Worm (Caenorhabditis elegans) whole organism, L4/young adult: ENCODE measurements around the gene rpc-25.

Experiments used
- W03F9.2 ChIP-seq: fragments of 150-350 bp; optimal IDR thresholded peaks from 2 replicates; lab custom pipeline; 2014; ENCODE audit warnings: missing biosample characterization, missing genetic modification characterization
- dao-5 ChIP-seq: sonication (generic microtip); optimal IDR thresholded peaks from 2 replicates; lab custom pipeline; 2016; ENCODE audit warnings: missing genotype, missing genetic modification characterization, moderate library complexity, missing compliant biosample characterization
- him-1 ChIP-seq: sonication (generic microtip); optimal IDR thresholded peaks from 2 replicates; lab custom pipeline; 2016; ENCODE audit warnings: missing genotype, missing genetic modification reagents, missing genetic modification characterization, missing compliant biosample characterization

The rpc-25 gene

ce11 chrV:10179235-10179634 is 27.2 kb downstream of the rpc-25 start, which contains the start of gene cul-5:
Gene cul-5 (plus strand): TSS chrV:10179535.
- no peak for TF ChIP-seq dao-5 (tag; lab: Kevin White, UChicago)
- no peak for TF ChIP-seq W03F9.2 (tag; lab: Kevin White, UChicago)
- TF ChIP-seq him-1 (tag; lab: Kevin White, UChicago): no peak

DNA sequence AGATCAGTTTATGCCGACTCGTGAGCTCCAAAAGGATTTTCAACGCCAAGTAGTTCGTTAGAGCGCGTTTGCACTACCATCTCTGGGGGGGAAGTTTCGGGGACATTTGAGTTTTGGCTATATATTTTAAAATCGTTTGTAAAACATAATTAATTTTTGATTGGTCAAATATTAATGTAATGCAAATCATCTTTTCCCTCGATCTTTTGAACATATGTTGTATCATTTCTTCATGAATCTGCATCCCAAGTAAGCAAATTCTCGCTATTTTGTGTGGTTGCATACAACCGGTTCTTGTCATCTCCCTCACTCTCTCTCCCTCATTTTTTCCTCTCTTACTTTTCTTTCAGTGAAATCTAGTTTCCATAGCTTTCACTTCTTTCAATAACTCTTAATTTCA is 28.2 kb downstream of the rpc-25 start:
- TF ChIP-seq W03F9.2 (tag; lab: Kevin White, UChicago) (peak; percentile 55), him-1 (tag; lab: Kevin White, UChicago) (peak; percentile 40), dao-5 (tag; lab: Kevin White, UChicago) (no peak)

ce11 chrV:10174632-10175075 is 31.7 kb downstream of the rpc-25 start:
- TF ChIP-seq dao-5 (tag; lab: Kevin White, UChicago) (no peak), him-1 (tag; lab: Kevin White, UChicago) (peak; percentile 95)

DNA sequence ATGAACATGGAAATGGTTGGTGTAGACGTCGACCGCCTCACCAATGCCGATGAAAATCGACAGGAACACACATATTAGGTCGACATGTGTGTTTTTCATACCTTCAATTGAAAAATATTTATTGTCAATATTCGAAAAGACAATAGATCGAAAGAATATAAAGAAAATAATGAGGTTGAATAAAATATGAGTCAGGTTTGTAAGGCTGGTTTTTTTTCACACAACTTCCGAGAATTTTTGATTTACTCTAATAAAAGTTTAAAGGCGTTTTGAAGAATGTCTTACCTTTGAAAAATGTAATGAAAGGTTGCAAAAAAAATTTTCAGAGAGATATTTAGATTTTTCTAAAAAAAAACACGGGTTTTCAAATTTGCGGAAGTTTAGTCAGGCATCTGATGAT is 32.7 kb downstream of the rpc-25 start, which contains the start of gene egl-3:
Gene egl-3 (minus strand): TSS at position 101 of the 400 bp plus-strand sequence.
- TF ChIP-seq W03F9.2 (tag; lab: Kevin White, UChicago): no peak
- no peak for TF ChIP-seq him-1 (tag; lab: Kevin White, UChicago)
- no peak for TF ChIP-seq dao-5 (tag; lab: Kevin White, UChicago)

DNA sequence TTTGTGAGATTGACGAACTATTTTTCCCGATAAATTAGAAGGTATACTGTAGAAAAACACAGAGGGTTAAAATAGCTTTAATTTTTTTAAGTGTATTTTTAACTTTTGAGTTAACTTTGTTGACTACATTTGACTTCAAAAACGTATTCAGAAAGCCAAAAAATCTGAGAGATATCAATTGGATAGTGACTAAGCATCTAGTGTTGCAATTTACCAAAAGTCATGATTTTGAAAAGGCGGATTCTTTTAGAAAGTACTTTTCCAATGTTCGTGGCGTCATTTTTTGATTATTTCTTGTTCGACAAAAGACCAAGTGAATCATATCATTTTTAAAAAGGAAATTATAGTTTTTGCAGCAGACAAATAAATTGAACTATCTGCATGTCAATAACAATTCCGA is 37.5 kb downstream of the rpc-25 start:
- TF ChIP-seq dao-5 (tag; lab: Kevin White, UChicago) (no peak), him-1 (tag; lab: Kevin White, UChicago) (peak; percentile 93)

DNA sequence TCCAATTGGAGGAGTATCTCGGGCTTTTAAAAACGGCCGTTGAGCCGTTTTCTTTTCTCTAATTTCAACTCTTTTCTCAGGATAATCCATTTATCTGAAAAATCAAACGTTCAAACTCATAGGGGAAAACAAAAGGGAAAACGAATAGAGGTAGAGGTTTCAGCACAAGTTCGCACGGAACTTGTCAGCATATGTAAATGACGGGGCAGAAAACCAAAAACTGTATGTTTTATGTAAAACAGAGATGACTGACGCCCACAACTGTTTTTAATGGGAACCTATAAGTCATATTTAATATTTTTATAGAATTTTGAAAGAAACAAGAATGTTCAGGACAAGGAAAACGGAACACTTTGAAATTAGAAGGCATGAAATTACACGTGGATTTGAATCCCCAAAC is 40.0 kb downstream of the rpc-25 start, which contains the start of gene C51E3.6:
Gene C51E3.6 (minus strand): TSS at position 101 of the 400 bp plus-strand sequence.
- TF ChIP-seq W03F9.2 (tag; lab: Kevin White, UChicago) (no peak), him-1 (tag; lab: Kevin White, UChicago) (no peak)

DNA sequence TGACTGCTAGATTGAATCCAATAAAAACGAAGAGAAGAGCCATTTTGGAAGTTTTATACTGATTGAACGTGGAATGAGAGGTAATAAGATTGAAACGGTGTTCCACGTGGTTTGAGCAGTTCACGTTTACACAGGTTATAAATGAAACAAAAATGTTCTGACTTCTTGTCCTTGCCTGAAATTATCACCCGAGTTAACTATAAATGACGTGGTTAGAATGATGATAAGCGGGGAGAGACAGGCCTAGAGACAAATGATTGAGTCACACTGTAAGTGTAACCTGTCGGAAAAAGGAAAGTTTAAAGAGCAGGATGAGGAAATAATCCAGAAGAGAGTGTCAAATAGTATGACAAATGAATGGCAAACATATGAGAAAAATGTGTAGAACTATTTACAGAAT is 45.4 kb downstream of the rpc-25 start, which contains the start of gene C51E3.10:
Gene C51E3.10 (minus strand): TSS at position 181 of the 400 bp plus-strand sequence.
- no peak for TF ChIP-seq W03F9.2 (tag; lab: Kevin White, UChicago)
- TF ChIP-seq dao-5 (tag; lab: Kevin White, UChicago): no peak
- TF ChIP-seq him-1 (tag; lab: Kevin White, UChicago): no peak

DNA sequence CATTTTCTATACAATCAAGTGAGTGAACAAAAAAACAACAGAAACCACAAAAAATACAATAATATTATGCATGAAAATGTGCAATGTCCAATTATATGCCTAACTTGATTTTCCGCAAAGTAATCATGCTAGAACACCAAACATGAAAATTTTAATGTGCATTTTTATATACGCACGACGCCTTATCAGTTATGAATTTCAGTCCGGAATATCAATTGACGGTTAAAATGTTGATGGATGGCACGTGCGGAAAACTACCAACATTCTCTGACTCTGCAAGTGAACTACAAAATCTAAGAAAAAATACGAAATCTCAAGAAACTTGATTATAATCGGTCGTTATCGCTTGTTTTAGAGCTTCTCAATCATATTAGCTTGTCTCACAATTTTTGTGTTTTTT is 46.4 kb downstream of the rpc-25 start:
- TF ChIP-seq W03F9.2 (tag; lab: Kevin White, UChicago): no peak
- TF ChIP-seq him-1 (tag; lab: Kevin White, UChicago): no peak
- no peak for TF ChIP-seq dao-5 (tag; lab: Kevin White, UChicago)

DNA sequence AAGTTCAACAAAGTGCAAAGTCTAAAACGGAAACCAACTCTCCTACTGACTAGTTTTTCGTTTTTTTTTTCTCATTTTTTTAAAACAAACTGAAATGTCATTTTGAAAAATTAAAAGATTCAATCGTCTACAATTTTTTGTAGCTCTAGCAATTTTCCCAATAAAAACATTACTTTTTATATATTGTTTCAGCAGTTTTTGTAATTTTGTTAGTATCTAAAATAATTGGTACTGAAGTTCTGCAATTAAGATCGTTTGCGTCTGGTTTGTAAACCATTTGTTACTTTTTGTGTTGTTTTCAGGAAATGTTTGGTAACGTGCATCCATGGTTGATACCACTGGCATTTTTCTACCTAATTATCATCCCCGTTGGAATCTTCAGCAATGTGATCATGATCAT is 47.9 kb downstream of the rpc-25 start, which contains the start of gene srsx-30:
Gene srsx-30 (plus strand): TSS at position 301 of the 400 bp plus-strand sequence.
- TF ChIP-seq him-1 (tag; lab: Kevin White, UChicago) (no peak), dao-5 (tag; lab: Kevin White, UChicago) (no peak), W03F9.2 (tag; lab: Kevin White, UChicago) (no peak)
